Worm (Caenorhabditis elegans) whole organism, late embryonic: ENCODE results near the gene Y62H9A.7.

Experiments
- C38D4.7 ChIP-seq: fragments of 200-800 bp; sonication (Bioruptor generic); optimal IDR thresholded peaks from 2 replicates; lab custom pipeline; 2018; ENCODE audit warnings: mild to moderate bottlenecking, missing genetic modification characterization, moderate library complexity, missing compliant biosample characterization
- F13H6.1 ChIP-seq: sonication (generic microtip); optimal IDR thresholded peaks from 2 replicates; lab custom pipeline; 2016; ENCODE audit warnings: missing genetic modification characterization, missing compliant biosample characterization
- K02D7.2 ChIP-seq: sonication (generic microtip); optimal IDR thresholded peaks from 2 replicates; lab custom pipeline; 2017; ENCODE audit warnings: mild to moderate bottlenecking, missing genetic modification characterization, missing compliant biosample characterization
- K09A11.1 ChIP-seq: sonication (generic microtip); optimal IDR thresholded peaks from 2 replicates; lab custom pipeline; 2017; ENCODE audit warnings: antibody characterized with exemption, mild to moderate bottlenecking, missing genetic modification characterization, missing compliant biosample characterization; ENCODE audit not compliant: insufficient read depth
- Y22D7AL.16 ChIP-seq: sonication (generic microtip); optimal IDR thresholded peaks from 2 replicates; lab custom pipeline; 2016; ENCODE audit warnings: missing genetic modification characterization, missing compliant biosample characterization
- ahr-1 ChIP-seq: sonication (generic microtip); optimal IDR thresholded peaks from 2 replicates; lab custom pipeline; 2016; ENCODE audit warnings: missing genetic modification characterization, missing compliant biosample characterization
- ceh-14 ChIP-seq: sonication (generic microtip); optimal IDR thresholded peaks from 2 replicates; lab custom pipeline; 2016; ENCODE audit warnings: missing genotype, missing genetic modification characterization, missing compliant biosample characterization
- ceh-18 ChIP-seq: sonication (generic microtip); optimal IDR thresholded peaks from 2 replicates; lab custom pipeline; 2016; ENCODE audit warnings: missing genetic modification characterization, missing compliant biosample characterization
- ceh-19 ChIP-seq: fragments of 200-800 bp; sonication (Bioruptor generic); optimal IDR thresholded peaks from 2 replicates; lab custom pipeline; 2018; ENCODE audit warnings: mild to moderate bottlenecking, missing genetic modification characterization, missing compliant biosample characterization
- ceh-2 ChIP-seq: sonication (generic microtip); optimal IDR thresholded peaks from 2 replicates; lab custom pipeline; 2016; ENCODE audit warnings: missing genotype, missing genetic modification characterization, missing compliant biosample characterization
- ceh-22 ChIP-seq: sonication (generic microtip); optimal IDR thresholded peaks from 2 replicates; lab custom pipeline; 2017; ENCODE audit warnings: missing biosample characterization, missing genetic modification characterization
- ceh-24 ChIP-seq: sonication (generic microtip); optimal IDR thresholded peaks from 2 replicates; lab custom pipeline; 2016; ENCODE audit warnings: mild to moderate bottlenecking, missing genetic modification characterization, missing compliant biosample characterization
- ceh-30 ChIP-seq: fragments of 150-350 bp; optimal IDR thresholded peaks from 2 replicates; lab custom pipeline; 2014; ENCODE audit warnings: missing biosample characterization, missing genetic modification characterization
- ceh-34 ChIP-seq: sonication (generic microtip); optimal IDR thresholded peaks from 2 replicates; lab custom pipeline; 2016; ENCODE audit warnings: mild to moderate bottlenecking, missing genetic modification characterization, missing compliant biosample characterization
- ceh-45 ChIP-seq: fragments of 200-800 bp; sonication (Bioruptor generic); IDR thresholded peaks from 2 replicates; pipeline ENCODE4 v1.3.6; 2022; ENCODE audit warnings: missing genetic modification reagents, missing genetic modification characterization, missing compliant biosample characterization
- ceh-9 ChIP-seq: sonication (generic microtip); optimal IDR thresholded peaks from 2 replicates; lab custom pipeline; 2016; ENCODE audit warnings: mild to moderate bottlenecking, missing genetic modification characterization, inconsistent platforms, missing compliant biosample characterization
- dve-1 ChIP-seq: sonication (generic microtip); optimal IDR thresholded peaks from 2 replicates; lab custom pipeline; 2017; ENCODE audit warnings: antibody characterized with exemption, mild to moderate bottlenecking, missing genetic modification characterization, missing compliant biosample characterization
- fkh-10 ChIP-seq: fragments of 150-350 bp; optimal IDR thresholded peaks from 2 replicates; lab custom pipeline; 2014; ENCODE audit warnings: missing biosample characterization, missing genetic modification reagents, missing genetic modification characterization
- hlh-6 ChIP-seq: sonication (generic microtip); optimal IDR thresholded peaks from 2 replicates; lab custom pipeline; 2016; ENCODE audit warnings: missing genotype, missing genetic modification characterization, missing compliant biosample characterization
- lin-11 ChIP-seq: fragments of 200-800 bp; sonication (Bioruptor generic); optimal IDR thresholded peaks from 2 replicates; lab custom pipeline; 2018; ENCODE audit warnings: mild to moderate bottlenecking, missing genetic modification characterization, missing compliant biosample characterization
- nfya-1 ChIP-seq: sonication (generic microtip); optimal IDR thresholded peaks from 2 replicates; lab custom pipeline; 2017; ENCODE audit warnings: missing genetic modification characterization, mild to moderate bottlenecking, missing compliant biosample characterization, antibody characterized with exemption, moderate library complexity
- nhr-11 ChIP-seq: fragments of 150-350 bp; optimal IDR thresholded peaks from 2 replicates; lab custom pipeline; 2014; ENCODE audit warnings: missing biosample characterization, missing genetic modification characterization
- nhr-232 ChIP-seq: sonication (generic microtip); optimal IDR thresholded peaks from 2 replicates; lab custom pipeline; 2016; ENCODE audit warnings: missing genetic modification characterization, missing compliant biosample characterization
- npax-4 ChIP-seq: sonication (generic microtip); optimal IDR thresholded peaks from 2 replicates; lab custom pipeline; 2016; ENCODE audit warnings: missing genetic modification characterization, missing compliant biosample characterization
- pat-9 ChIP-seq: fragments of 200-800 bp; sonication (Bioruptor generic); optimal IDR thresholded peaks from 2 replicates; lab custom pipeline; 2018; ENCODE audit warnings: mild to moderate bottlenecking, missing genetic modification characterization, moderate library complexity, missing compliant biosample characterization
- pqm-1 ChIP-seq: sonication (generic microtip); optimal IDR thresholded peaks from 2 replicates; lab custom pipeline; 2016; ENCODE audit warnings: missing genetic modification characterization, missing compliant biosample characterization
- ref-2 ChIP-seq: sonication (generic microtip); optimal IDR thresholded peaks from 2 replicates; lab custom pipeline; 2016; ENCODE audit warnings: missing genetic modification characterization, missing compliant biosample characterization
- rnt-1 ChIP-seq: sonication (generic microtip); optimal IDR thresholded peaks from 2 replicates; lab custom pipeline; 2016; ENCODE audit warnings: missing genetic modification characterization, missing compliant biosample characterization
- sdc-2 ChIP-seq: sonication (generic microtip); optimal IDR thresholded peaks from 2 replicates; lab custom pipeline; 2016; ENCODE audit warnings: missing genotype, missing genetic modification characterization, missing compliant biosample characterization
- sox-2 ChIP-seq: fragments of 200-800 bp; sonication (Bioruptor generic); IDR thresholded peaks from 2 replicates; pipeline ENCODE4 v1.3.6; 2022; ENCODE audit warnings: missing genetic modification reagents, missing genetic modification characterization, missing compliant biosample characterization
- syd-9 ChIP-seq: sonication (generic microtip); optimal IDR thresholded peaks from 2 replicates; lab custom pipeline; 2016; ENCODE audit warnings: mild to moderate bottlenecking, missing genetic modification characterization, moderate library complexity, missing compliant biosample characterization
- tbx-2 ChIP-seq: sonication (generic microtip); optimal IDR thresholded peaks from 2 replicates; lab custom pipeline; 2016; ENCODE audit warnings: missing genetic modification characterization, missing compliant biosample characterization
- tbx-7 ChIP-seq: sonication (generic microtip); optimal IDR thresholded peaks from 2 replicates; lab custom pipeline; 2016; ENCODE audit warnings: missing genotype, missing genetic modification characterization, missing compliant biosample characterization
- unc-55 ChIP-seq: sonication (generic microtip); optimal IDR thresholded peaks from 2 replicates; lab custom pipeline; 2017; ENCODE audit warnings: missing biosample characterization, missing genetic modification reagents, missing genetic modification characterization
- zip-5 ChIP-seq: sonication (generic microtip); optimal IDR thresholded peaks from 2 replicates; lab custom pipeline; 2016; ENCODE audit warnings: missing genetic modification characterization, missing compliant biosample characterization
- ztf-16 ChIP-seq: sonication (generic microtip); optimal IDR thresholded peaks from 2 replicates; lab custom pipeline; 2017; ENCODE audit warnings: missing genetic modification characterization, missing compliant biosample characterization

Y62H9A.7 gene

DNA sequence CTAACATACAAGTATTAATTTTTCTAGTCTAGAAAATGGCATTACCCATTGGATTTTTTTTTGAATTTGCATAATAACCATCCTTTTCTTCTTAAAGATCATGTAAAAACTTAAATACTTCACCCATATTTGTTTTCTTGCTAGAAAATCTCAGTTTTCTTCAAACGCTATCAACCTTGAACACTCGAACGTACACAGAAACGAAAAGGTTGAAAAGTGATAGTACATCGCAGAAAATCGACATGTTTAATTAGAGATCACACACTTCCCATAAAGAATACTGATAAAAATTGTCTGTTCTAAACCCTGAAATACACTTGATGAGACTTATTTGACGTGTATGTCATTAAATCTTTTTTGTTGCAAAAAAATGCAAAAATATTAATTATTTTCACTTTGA, 42.1 kb upstream of the Y62H9A.7 start, which contains the start of gene F55G7.4:
F55G7.4 (plus strand) TSS at position 301 of the 400 bp plus-strand sequence.
- TF ChIP-seq ceh-14 (no peak), tbx-7 (no peak), ztf-16 (tag; lab: Kevin White, UChicago) (no peak), sox-2 (GFP tag; lab: Robert Waterston, UW) (no peak)
- TF ChIP-seq, all 69 proteins: peak for 0

DNA sequence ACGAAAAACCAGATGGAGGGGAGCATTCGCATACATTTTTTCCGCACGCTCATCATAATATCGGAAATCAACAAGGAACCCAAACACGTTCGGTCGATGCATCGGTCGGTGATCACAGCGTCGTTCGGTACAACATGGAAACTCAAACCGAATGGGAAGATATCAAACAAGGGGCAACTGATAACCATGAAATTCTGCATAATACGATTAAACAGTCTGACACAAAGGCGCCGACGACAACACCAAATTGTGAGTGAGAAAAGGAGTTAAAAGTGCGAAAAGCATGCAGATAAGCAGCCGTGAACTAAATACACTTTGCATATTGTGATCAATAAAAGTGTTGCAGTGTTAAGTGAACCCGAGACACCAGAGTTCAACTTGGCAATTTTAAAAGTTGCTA, 39.8 kb upstream of the Y62H9A.7 start:
- TF ChIP-seq ceh-24 (tag; lab: Kevin White, UChicago) (no peak), ahr-1 (tag; lab: Kevin White, UChicago) (no peak), ceh-14 (no peak), hlh-6 (tag; lab: Kevin White, UChicago) (no peak), pat-9 (no peak), ceh-30 (tag; lab: Kevin White, UChicago) (no peak), fkh-10 (GFP tag; lab: Kevin White, UChicago) (no peak), ceh-19 (GFP tag; lab: Kevin White, UChicago) (no peak), K02D7.2 (tag; lab: Kevin White, UChicago) (no peak), pqm-1 (no peak), zip-5 (no peak), lin-11 (tag; lab: Kevin White, UChicago) (no peak), ceh-18 (tag; lab: Kevin White, UChicago) (no peak), ceh-34 (no peak), F13H6.1 (no peak), unc-55 (no peak), Y22D7AL.16 (tag; lab: Kevin White, UChicago) (no peak), rnt-1 (tag; lab: Kevin White, UChicago) (no peak), ceh-22 (tag; lab: Kevin White, UChicago) (no peak), nhr-11 (no peak)

DNA sequence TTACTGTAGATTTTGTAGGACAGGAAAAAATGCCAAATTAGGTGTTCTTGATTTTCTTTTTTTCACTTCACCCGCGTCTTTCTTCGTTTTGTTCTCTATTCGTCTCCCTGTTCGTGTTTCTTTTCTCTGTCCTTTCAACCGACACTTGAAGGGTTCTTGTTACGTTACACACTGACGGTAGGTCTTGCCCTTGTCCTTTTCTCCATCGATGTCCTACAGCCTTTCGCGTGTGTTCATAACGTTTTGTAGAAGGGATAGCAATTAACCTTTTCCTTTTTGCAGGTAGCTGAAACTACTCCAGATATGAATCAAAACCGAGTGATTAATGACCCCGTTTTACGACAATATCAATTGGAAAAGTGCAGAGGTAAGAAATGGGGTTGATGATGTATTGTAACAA, 38.7 kb upstream of the Y62H9A.7 start, which contains the start of gene F55G7.1:
F55G7.1 (plus strand) TSS at position 276 of the 400 bp plus-strand sequence.
- TF ChIP-seq unc-55 (no peak), ref-2 (tag; lab: Kevin White, UChicago) (peak; percentile 9), sdc-2 (tag; lab: Kevin White, UChicago) (peak; percentile 97)
- TF ChIP-seq, all 69 proteins: peak for 2

DNA sequence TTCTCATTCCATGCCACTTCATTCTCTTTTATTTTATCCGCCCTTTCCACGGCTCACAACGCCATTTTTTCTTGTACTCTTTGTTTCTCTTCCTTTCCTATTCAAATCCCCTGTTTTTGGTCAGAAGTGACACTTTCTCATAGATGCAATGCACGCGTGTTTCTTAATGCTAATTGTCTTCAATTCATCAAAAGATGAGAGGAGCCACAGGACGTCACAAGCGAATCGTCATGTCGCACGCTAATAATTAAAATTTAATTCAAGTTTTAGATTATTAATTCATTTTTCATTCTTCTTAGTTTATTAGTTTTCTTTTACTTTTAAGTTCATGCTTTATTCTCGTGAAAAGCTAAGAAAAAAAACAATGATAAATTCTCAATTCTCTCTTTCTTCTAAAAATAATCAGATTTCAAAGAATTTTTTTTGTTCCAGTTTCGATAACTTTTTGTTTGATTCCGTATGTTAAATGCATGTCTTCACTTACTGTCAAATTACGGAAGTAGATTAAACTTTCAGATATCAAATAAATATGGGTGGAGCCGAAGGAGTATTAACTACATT, 35.3 kb upstream of the Y62H9A.7 start, which contains the start of gene Y62H9A.14:
Y62H9A.14 (plus strand) TSS at position 511 of the 561 bp plus-strand sequence.
- TF ChIP-seq K09A11.1 (tag; lab: Kevin White, UChicago) = no peak
- no peak for TF ChIP-seq pat-9
- TF ChIP-seq ceh-45 = no peak
- TF ChIP-seq syd-9 (tag; lab: Kevin White, UChicago) = no peak
- TF ChIP-seq fkh-10 (GFP tag; lab: Kevin White, UChicago) = no peak
- no peak for TF ChIP-seq ceh-22 (tag; lab: Kevin White, UChicago)
- no peak for TF ChIP-seq F13H6.1
- TF ChIP-seq C38D4.7 (GFP tag; lab: Kevin White, UChicago) = no peak
- TF ChIP-seq ceh-2 = no peak
- no peak for TF ChIP-seq nhr-232 (tag; lab: Kevin White, UChicago)
- no peak for TF ChIP-seq nfya-1 (tag; lab: Kevin White, UChicago)
- no peak for TF ChIP-seq ceh-30 (tag; lab: Kevin White, UChicago)
- no peak for TF ChIP-seq npax-4
- no peak for TF ChIP-seq dve-1
- TF ChIP-seq ceh-9 = no peak
- no peak for TF ChIP-seq K02D7.2 (tag; lab: Kevin White, UChicago)
- no peak for TF ChIP-seq tbx-2 (tag; lab: Kevin White, UChicago)
